Fruit fly (Drosophila melanogaster) whole organism: ENCODE results near the gene pont.

Experiments used
- EcR ChIP-seq, 2 experiments: fragments of >200 bp; optimal IDR thresholded peaks; 2 replicates each; lab custom pipeline; 2017; ENCODE audit warnings: missing biosample characterization in 2 of 2, missing genetic modification characterization in 2 of 2, missing genetic modification reagents in 2 of 2
- pan ChIP-seq: fragments of >200 bp; optimal IDR thresholded peaks from 2 replicates; lab custom pipeline; 2017
- psq ChIP-seq: fragments of >200 bp; optimal IDR thresholded peaks from 2 replicates; lab custom pipeline; 2017
- usp ChIP-seq: fragments of >200 bp; optimal IDR thresholded peaks from 2 replicates; lab custom pipeline; 2017; ENCODE audit warnings: missing biosample characterization, missing genetic modification characterization, mixed read lengths

- TF ChIP-seq usp (no peak), EcR (GFP tag; optimal IDR thresholded peaks at IDR 0.05; lab: Kevin White, UChicago) (no peak), psq (lab: Kevin White, UChicago) (no peak), pan (no peak)
These were observed 39.5 kb upstream of the pont start, which contains the start of gene CG12420 for dm6 chr3R:10222416-10222815.
